Fruit fly (Drosophila melanogaster) whole organism, larva: ENCODE results near the gene Rev1.
A peak's percentile ranks its signal among the peaks of the same experiment; 100 is the strongest.

ENCODE experiments used
- noc ChIP-seq: fragments of 200-800 bp; sonication (Bioruptor generic); optimal IDR thresholded peaks from 3 replicates; lab custom pipeline; 2019; ENCODE audit warnings: missing biosample characterization, mild to moderate bottlenecking, missing genetic modification characterization, moderate library complexity

Gene Rev1

dm6 chr3L:654019-654418 lies at the start of gene Rev1, which contains the start of gene MED30:
TSS of gene Rev1 (plus strand) at chr3L:654363.
TSS of gene MED30 (minus strand) at chr3L:654089.
- TF ChIP-seq noc = peak; percentile 92

- TF ChIP-seq noc = no peak
Observed at dm6 chr3L:604701-605100, 49.5 kb upstream of the Rev1 start.

- peak; percentile 17 for TF ChIP-seq noc
Observed at dm6 chr3L:606490-607327, 47.5 kb upstream of the Rev1 start, which contains the start of gene Reg-2. TSS of gene Reg-2 (minus strand) at chr3L:606569.

- TF ChIP-seq noc = no peak
Observed at dm6 chr3L:607551-608314, 46.4 kb upstream of the Rev1 start.

dm6 chr3L:608362-608761 lies 45.8 kb upstream of the Rev1 start:
- TF ChIP-seq noc = no peak

- TF ChIP-seq noc = no peak
Observed at dm6 chr3L:609163-609562, 45.0 kb upstream of the Rev1 start.

- TF ChIP-seq noc = no peak
Observed at dm6 chr3L:610765-611164, 43.4 kb upstream of the Rev1 start.

dm6 chr3L:611639-612611 lies 42.2 kb upstream of the Rev1 start:
- TF ChIP-seq noc = peak; percentile 62

- no peak for TF ChIP-seq noc
Observed at dm6 chr3L:613578-614300, 40.4 kb upstream of the Rev1 start.

- TF ChIP-seq noc = no peak
Observed at dm6 chr3L:614751-615424, 39.3 kb upstream of the Rev1 start.

dm6 chr3L:615425-616046 lies 38.6 kb upstream of the Rev1 start:
- TF ChIP-seq noc = no peak

dm6 chr3L:616099-616481 lies 38.1 kb upstream of the Rev1 start:
- TF ChIP-seq noc = no peak

dm6 chr3L:616482-617148 lies 37.5 kb upstream of the Rev1 start:
- peak; percentile 62 for TF ChIP-seq noc

- TF ChIP-seq noc = no peak
Observed at dm6 chr3L:617926-618325, 36.2 kb upstream of the Rev1 start.
